Fruit fly (Drosophila melanogaster) whole organism: ENCODE data around the gene Gart.

Experiments used
- CG8478 ChIP-seq: fragments of >200 bp; optimal IDR thresholded peaks from 2 replicates; lab custom pipeline; 2018; ENCODE audit warnings: inconsistent platforms
- Dll ChIP-seq: fragments of >200 bp; optimal IDR thresholded peaks from 2 replicates; lab custom pipeline; 2017
- EcR ChIP-seq, 2 experiments: fragments of >200 bp; optimal IDR thresholded peaks; 2 replicates each; lab custom pipeline; 2017; ENCODE audit warnings: missing biosample characterization in 2 of 2, missing genetic modification characterization in 2 of 2, missing genetic modification reagents in 2 of 2
- pan ChIP-seq: fragments of >200 bp; optimal IDR thresholded peaks from 2 replicates; lab custom pipeline; 2017
- psq ChIP-seq: fragments of >200 bp; optimal IDR thresholded peaks from 2 replicates; lab custom pipeline; 2017
- usp ChIP-seq: fragments of >200 bp; optimal IDR thresholded peaks from 2 replicates; lab custom pipeline; 2017; ENCODE audit warnings: missing biosample characterization, missing genetic modification characterization, mixed read lengths

- no peak for TF ChIP-seq pan (lab: Kevin White, UChicago)
- no peak for TF ChIP-seq CG8478
- no peak for TF ChIP-seq usp (GFP tag; lab: Kevin White, UChicago)
- no peak for TF ChIP-seq Dll (lab: Kevin White, UChicago)
- no peak for TF ChIP-seq psq (lab: Kevin White, UChicago)
- no peak for TF ChIP-seq EcR (GFP tag; optimal IDR thresholded peaks at IDR 0.05; lab: Kevin White, UChicago)
Measured at dm6 chr2L:7005489-7005888, 18.2 kb downstream of the Gart start.
